Worm (Caenorhabditis elegans): ENCODE results near the gene F43C1.5.

DNA sequence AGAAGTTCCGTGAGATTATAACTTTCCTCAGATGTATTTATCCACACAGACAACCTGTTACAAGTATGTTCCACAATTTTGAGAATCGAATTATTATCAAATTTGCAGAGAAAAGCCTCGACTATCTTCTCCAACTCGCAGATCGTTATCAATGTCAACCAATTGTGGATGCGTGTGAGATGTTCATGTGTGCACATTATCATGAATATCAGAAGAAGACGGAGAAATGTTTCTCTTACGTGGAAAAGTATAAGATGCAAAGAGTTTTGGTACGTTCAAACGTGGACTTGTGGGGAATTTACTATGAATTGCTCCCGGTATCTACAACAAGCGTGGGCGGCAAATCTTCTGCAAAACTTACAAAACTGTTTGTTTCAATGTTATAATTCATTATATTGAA lies 42.1 kb downstream of the F43C1.5 start:
- TF ChIP-seq snpc-4 (tag; optimal IDR thresholded peaks at IDR 0.05) (no peak), lin-39 (tag; optimal IDR thresholded peaks at IDR 0.05) (no peak), ceh-16 (tag; optimal IDR thresholded peaks at IDR 0.05) (no peak), R02D3.7 (tag; optimal IDR thresholded peaks at IDR 0.05) (no peak), unc-62 (GFP tag; optimal IDR thresholded peaks at IDR 0.05) (no peak), nhr-12 (tag; optimal IDR thresholded peaks at IDR 0.05) (no peak), fkh-10 (GFP tag; optimal IDR thresholded peaks at IDR 0.05) (no peak), nhr-11 (tag; optimal IDR thresholded peaks at IDR 0.05) (no peak), jun-1 (tag; optimal IDR thresholded peaks at IDR 0.05) (no peak), unc-39 (tag; optimal IDR thresholded peaks at IDR 0.05) (no peak), nhr-25 (tag; optimal IDR thresholded peaks at IDR 0.05) (no peak), nhr-237 (tag; optimal IDR thresholded peaks at IDR 0.05) (no peak)

Measured in whole organism, L3 larva.